Fruit fly (Drosophila melanogaster) whole organism, embryonic: ENCODE measurements around the gene RpS17.

Experiments
- ATbp ChIP-seq: fragments of 200-800 bp; sonication (Bioruptor generic); optimal IDR thresholded peaks from 2 replicates; lab custom pipeline; 2017; ENCODE audit warnings: missing biosample characterization, mild to moderate bottlenecking, missing genetic modification characterization, missing genetic modification reagents
- CG10321 ChIP-seq: fragments of 200-800 bp; sonication (Bioruptor generic); IDR thresholded peaks from 2 replicates; pipeline ENCODE4 v1.3.6; 2022; ENCODE audit warnings: missing biosample characterization, missing genetic modification characterization
- CG11247 ChIP-seq: fragments of 200-800 bp; sonication (Bioruptor generic); IDR thresholded peaks from 2 replicates; pipeline ENCODE4 v1.3.6; 2022; ENCODE audit warnings: missing biosample characterization, missing genetic modification characterization
- CG13424 ChIP-seq: fragments of 200-800 bp; sonication (Bioruptor generic); optimal IDR thresholded peaks from 2 replicates; lab custom pipeline; 2019; ENCODE audit warnings: missing biosample characterization, mild to moderate bottlenecking, missing genetic modification characterization, moderate library complexity
- CG13775 ChIP-seq: fragments of 200-800 bp; sonication (Bioruptor generic); optimal IDR thresholded peaks from 3 replicates; lab custom pipeline; 2017; ENCODE audit warnings: missing biosample characterization, mild to moderate bottlenecking, missing genetic modification characterization
- CG15073 ChIP-seq: fragments of 200-800 bp; sonication (Bioruptor generic); optimal IDR thresholded peaks from 2 replicates; lab custom pipeline; 2016; ENCODE audit warnings: missing biosample characterization, missing genetic modification characterization
- CG15479 ChIP-seq: fragments of 200-800 bp; sonication (Bioruptor generic); optimal IDR thresholded peaks from 3 replicates; lab custom pipeline; 2019; ENCODE audit warnings: missing biosample characterization, mild to moderate bottlenecking, missing genetic modification characterization, moderate library complexity
- CG15514 ChIP-seq: fragments of 200-800 bp; sonication (Bioruptor generic); optimal IDR thresholded peaks from 3 replicates; lab custom pipeline; 2017; ENCODE audit warnings: missing biosample characterization, missing genetic modification characterization, mild to moderate bottlenecking, moderate library complexity, missing genetic modification reagents
- CG17612 ChIP-seq: fragments of 200-800 bp; sonication (Bioruptor generic); IDR thresholded peaks from 2 replicates; pipeline ENCODE4 v1.3.6; 2022; ENCODE audit warnings: missing biosample characterization, missing genetic modification characterization
- CG17829 ChIP-seq: fragments of 200-800 bp; optimal IDR thresholded peaks from 2 replicates; lab custom pipeline; 2019; ENCODE audit warnings: missing biosample characterization, mild to moderate bottlenecking, missing genetic modification characterization, moderate library complexity
- CG18599 ChIP-seq: fragments of 200-800 bp; sonication (Bioruptor generic); optimal IDR thresholded peaks from 3 replicates; lab custom pipeline; 2017; ENCODE audit warnings: missing biosample characterization, missing genetic modification characterization, mild to moderate bottlenecking, moderate library complexity, missing genetic modification reagents
- CG34376 ChIP-seq: fragments of 200-800 bp; sonication (Bioruptor generic); optimal IDR thresholded peaks from 2 replicates; lab custom pipeline; 2018; ENCODE audit warnings: missing biosample characterization, mild to moderate bottlenecking, missing genetic modification characterization
- CG6175 ChIP-seq: fragments of 200-800 bp; sonication (Bioruptor generic); IDR thresholded peaks from 3 replicates; pipeline ENCODE4 v1.3.6; 2022; ENCODE audit warnings: missing biosample characterization, missing genetic modification characterization
- CG6854 ChIP-seq: fragments of 200-800 bp; sonication (Bioruptor generic); optimal IDR thresholded peaks from 3 replicates; lab custom pipeline; 2017; ENCODE audit warnings: missing biosample characterization, mild to moderate bottlenecking, missing genetic modification characterization
- CG7839 ChIP-seq: fragments of 200-800 bp; sonication (Bioruptor generic); optimal IDR thresholded peaks from 3 replicates; lab custom pipeline; 2018; ENCODE audit warnings: missing biosample characterization, mild to moderate bottlenecking, missing genetic modification characterization, moderate library complexity
- CG8290 ChIP-seq, 3 experiments: fragments of 200-800 bp; sonication (Bioruptor generic); optimal IDR thresholded peaks; 2 replicates each; lab custom pipeline; 2016 to 2019; ENCODE audit warnings: missing biosample characterization in 3 of 3, missing genetic modification characterization in 3 of 3, mild to moderate bottlenecking in 2 of 3, moderate library complexity in 1 of 3
- CG8924 ChIP-seq: fragments of 200-800 bp; optimal IDR thresholded peaks from 3 replicates; lab custom pipeline; 2019; ENCODE audit warnings: missing biosample characterization, mild to moderate bottlenecking, missing genetic modification characterization, moderate library complexity
- CG9215 ChIP-seq: fragments of 200-800 bp; sonication (Bioruptor generic); IDR thresholded peaks from 2 replicates; pipeline ENCODE4 v1.3.6; 2022; ENCODE audit warnings: missing biosample characterization, missing genetic modification characterization
- E2f2 ChIP-seq: fragments of 200-800 bp; sonication (Bioruptor generic); IDR thresholded peaks from 2 replicates; pipeline ENCODE4 v1.3.6; 2022; ENCODE audit warnings: missing biosample characterization, missing genetic modification characterization
- Fer2 ChIP-seq: fragments of 200-800 bp; sonication (Bioruptor generic); optimal IDR thresholded peaks from 2 replicates; lab custom pipeline; 2018; ENCODE audit warnings: missing biosample characterization, mild to moderate bottlenecking, missing genetic modification characterization, moderate library complexity
- Hmr ChIP-seq: fragments of 200-800 bp; sonication (Bioruptor generic); optimal IDR thresholded peaks from 3 replicates; lab custom pipeline; 2017; ENCODE audit warnings: mild to moderate bottlenecking, missing biosample characterization, missing genetic modification reagents, missing genetic modification characterization
- Hmx ChIP-seq: fragments of 200-800 bp; sonication (Bioruptor generic); optimal IDR thresholded peaks from 2 replicates; lab custom pipeline; 2016; ENCODE audit warnings: missing biosample characterization, missing genetic modification characterization
- MBD-R2 ChIP-seq: fragments of 200-800 bp; sonication (Bioruptor generic); IDR thresholded peaks from 2 replicates; pipeline ENCODE4 v1.3.6; 2022; ENCODE audit warnings: missing biosample characterization, missing genetic modification characterization
- Sox102F ChIP-seq: fragments of 200-800 bp; sonication (Bioruptor generic); optimal IDR thresholded peaks from 2 replicates; lab custom pipeline; 2018; ENCODE audit warnings: missing biosample characterization, mild to moderate bottlenecking, missing genetic modification characterization, moderate library complexity
- Vsx1 ChIP-seq: fragments of 200-800 bp; sonication (Bioruptor generic); optimal IDR thresholded peaks from 2 replicates; lab custom pipeline; 2017; ENCODE audit warnings: missing biosample characterization, mild to moderate bottlenecking, missing genetic modification characterization, missing genetic modification reagents
- bcd ChIP-seq: fragments of 200-800 bp; sonication (Bioruptor generic); optimal IDR thresholded peaks from 2 replicates; lab custom pipeline; 2017; ENCODE audit warnings: missing biosample characterization, mild to moderate bottlenecking, missing genetic modification characterization
- bigmax ChIP-seq: fragments of 200-800 bp; sonication (Bioruptor generic); optimal IDR thresholded peaks from 2 replicates; lab custom pipeline; 2018; ENCODE audit warnings: missing biosample characterization, mild to moderate bottlenecking, missing genetic modification characterization
- bowl ChIP-seq: fragments of 200-800 bp; sonication (Bioruptor generic); IDR thresholded peaks from 2 replicates; pipeline ENCODE4 v1.3.6; 2022; ENCODE audit warnings: missing biosample characterization, missing genetic modification characterization
- chif ChIP-seq, 2 experiments: fragments of 200-800 bp; sonication (Bioruptor generic); optimal IDR thresholded peaks; 3 replicates each; lab custom pipeline; 2016; ENCODE audit warnings: missing biosample characterization in 2 of 2, missing genetic modification characterization in 2 of 2
- chinmo ChIP-seq: fragments of 200-800 bp; sonication (Bioruptor generic); IDR thresholded peaks from 4 replicates; pipeline ENCODE4 v1.3.6; 2022; ENCODE audit warnings: missing biosample characterization, missing genetic modification characterization; ENCODE audit not compliant: partially characterized antibody
- ci ChIP-seq: fragments of 200-800 bp; sonication (Bioruptor generic); IDR thresholded peaks from 3 replicates; pipeline ENCODE4 v1.3.6; 2022; ENCODE audit warnings: missing biosample characterization, missing genetic modification characterization
- crol ChIP-seq: fragments of 200-800 bp; sonication (Bioruptor generic); IDR thresholded peaks from 2 replicates; pipeline ENCODE4 v1.3.6; 2022; ENCODE audit warnings: missing biosample characterization, missing genetic modification characterization
- dimm ChIP-seq: fragments of 200-800 bp; sonication (Bioruptor generic); IDR thresholded peaks from 2 replicates; pipeline ENCODE4 v1.3.6; 2022; ENCODE audit warnings: missing biosample characterization, missing genetic modification characterization
- exex ChIP-seq: fragments of 200-800 bp; sonication (Bioruptor generic); optimal IDR thresholded peaks from 4 replicates; lab custom pipeline; 2018; ENCODE audit warnings: missing biosample characterization, mild to moderate bottlenecking, missing genetic modification characterization, moderate library complexity
- eyg ChIP-seq: fragments of 200-800 bp; sonication (Bioruptor generic); optimal IDR thresholded peaks from 3 replicates; lab custom pipeline; 2016; ENCODE audit warnings: missing biosample characterization, missing genetic modification characterization
- grau ChIP-seq: fragments of 200-800 bp; optimal IDR thresholded peaks from 3 replicates; lab custom pipeline; 2019; ENCODE audit warnings: missing biosample characterization, mild to moderate bottlenecking, missing genetic modification characterization, moderate library complexity
- gsb-n ChIP-seq: fragments of 200-800 bp; sonication (Bioruptor generic); optimal IDR thresholded peaks from 3 replicates; lab custom pipeline; 2018; ENCODE audit warnings: missing biosample characterization, mild to moderate bottlenecking, missing genetic modification characterization
- hbn ChIP-seq: fragments of 200-800 bp; sonication (Bioruptor generic); IDR thresholded peaks from 2 replicates; pipeline ENCODE4 v1.3.6; 2022; ENCODE audit warnings: missing biosample characterization, missing genetic modification characterization; ENCODE audit not compliant: partially characterized antibody
- jumu ChIP-seq: fragments of 200-800 bp; sonication (Bioruptor generic); optimal IDR thresholded peaks from 3 replicates; lab custom pipeline; 2016; ENCODE audit warnings: missing biosample characterization, missing genetic modification characterization
- mirr ChIP-seq: fragments of 200-800 bp; sonication (Bioruptor generic); optimal IDR thresholded peaks from 3 replicates; lab custom pipeline; 2018; ENCODE audit warnings: missing biosample characterization, mild to moderate bottlenecking, missing genetic modification characterization
- pita ChIP-seq: fragments of 200-800 bp; sonication (Bioruptor generic); optimal IDR thresholded peaks from 2 replicates; lab custom pipeline; 2017; ENCODE audit warnings: missing biosample characterization, mild to moderate bottlenecking, missing genetic modification characterization
- tin ChIP-seq: fragments of 200-800 bp; sonication (Bioruptor generic); optimal IDR thresholded peaks from 3 replicates; lab custom pipeline; 2016; ENCODE audit warnings: missing biosample characterization, missing genetic modification characterization
- toy ChIP-seq: fragments of 200-800 bp; sonication (Bioruptor generic); IDR thresholded peaks from 2 replicates; pipeline ENCODE4 v1.3.6; 2022; ENCODE audit warnings: missing biosample characterization, missing genetic modification characterization
- twi ChIP-seq: fragments of 200-800 bp; optimal IDR thresholded peaks from 2 replicates; lab custom pipeline; 2019; ENCODE audit warnings: missing biosample characterization, mild to moderate bottlenecking, missing genetic modification characterization, moderate library complexity
- usp ChIP-seq: fragments of >200 bp; optimal IDR thresholded peaks from 2 replicates; lab custom pipeline; 2017; ENCODE audit warnings: missing biosample characterization, missing genetic modification characterization
- vfl ChIP-seq: fragments of 200-800 bp; sonication (Bioruptor generic); optimal IDR thresholded peaks from 2 replicates; lab custom pipeline; 2016; ENCODE audit warnings: missing biosample characterization, missing genetic modification characterization
- vnd ChIP-seq: fragments of 200-800 bp; sonication (Bioruptor generic); IDR thresholded peaks from 3 replicates; pipeline ENCODE4 v1.3.6; 2022; ENCODE audit warnings: missing biosample characterization, missing genetic modification characterization; ENCODE audit not compliant: partially characterized antibody
- yki ChIP-seq: fragments of >200 bp; optimal IDR thresholded peaks from 3 replicates; lab custom pipeline; 2018

RpS17 gene

dm6 chr3L:9397156-9397555, 32.5 kb downstream of the RpS17 start (continued):
- TF ChIP-seq CG15514 (GFP tag; lab: Kevin White, UChicago) (peak; percentile 89), Fer2 (tag; lab: Kevin White, UChicago) (peak; percentile 59), chif (GFP tag; optimal IDR thresholded peaks at IDR 0.05; lab: Kevin White, UChicago) (peak in 1 of 2 experiments; percentile 1), bcd (GFP tag; lab: Kevin White, UChicago) (peak; percentile 65), jumu (GFP tag; lab: Kevin White, UChicago) (no peak), yki (lab: Kevin White, UChicago) (no peak), grau (peak; percentile 21), dimm (GFP tag; lab: Robert Waterston, UW) (no peak), mirr (GFP tag; lab: Kevin White, UChicago) (peak; percentile 92), pita (GFP tag; lab: Kevin White, UChicago) (no peak), gsb-n (tag; lab: Kevin White, UChicago) (peak; percentile 38), usp (GFP tag; lab: Kevin White, UChicago) (no peak), E2f2 (0 out of 2 replicates have a peak, but pooled peaks have one; percentile 5), Sox102F (GFP tag; lab: Kevin White, UChicago) (peak; percentile 1), Hmr (GFP tag; lab: Kevin White, UChicago) (peak; percentile 87), ci (peak; percentile 50; the same call in 2 of the 3 replicates), CG17829 (tag; lab: Kevin White, UChicago) (no peak), CG7839 (tag; lab: Kevin White, UChicago) (peak; percentile 3), MBD-R2 (GFP tag; lab: Robert Waterston, UW) (peak; percentile 51; the same call in 1 of the 2 replicates), twi (tag; lab: Kevin White, UChicago) (peak; percentile 42), vfl (GFP tag; lab: Kevin White, UChicago) (peak; percentile 19), CG13424 (tag; lab: Kevin White, UChicago) (peak; percentile 39), CG13775 (GFP tag; lab: Kevin White, UChicago) (peak; percentile 20), ATbp (peak; percentile 72), CG17612 (GFP tag; lab: Robert Waterston, UW) (no peak), tin (peak; percentile 24), CG15073 (no peak), CG18599 (GFP tag; lab: Kevin White, UChicago) (peak; percentile 96), CG11247 (GFP tag; lab: Robert Waterston, UW) (no peak), CG8924 (tag; lab: Kevin White, UChicago) (peak; percentile 25)

dm6 chr3L:9396704-9397103, 32.9 kb downstream of the RpS17 start:
- TF ChIP-seq vnd (GFP tag; lab: Robert Waterston, UW) (0 out of 3 replicates have a peak, but pooled peaks have one; percentile 10), chinmo (GFP tag; lab: Robert Waterston, UW) (peak; percentile 75; the same call in 1 of the 4 replicates), eyg (GFP tag; lab: Kevin White, UChicago) (no peak), CG8290 (GFP tag; optimal IDR thresholded peaks at IDR 0.05; lab: Kevin White, UChicago) (no peak), CG8290 (tag; optimal IDR thresholded peaks at IDR 0.05; lab: Kevin White, UChicago) (peak in 1 of 2 experiments; percentile 21), crol (peak; percentile 67)

dm6 chr3L:9396038-9396437, 33.6 kb downstream of the RpS17 start:
- TF ChIP-seq toy (GFP tag; lab: Robert Waterston, UW) (no peak), hbn (no peak), CG6175 (GFP tag; lab: Robert Waterston, UW) (no peak), Vsx1 (GFP tag; lab: Kevin White, UChicago) (peak; percentile 38), CG34376 (GFP tag; lab: Kevin White, UChicago) (peak; percentile 18), bigmax (GFP tag; lab: Kevin White, UChicago) (no peak), CG10321 (GFP tag; lab: Robert Waterston, UW) (no peak), CG15479 (GFP tag; lab: Kevin White, UChicago) (no peak), bowl (GFP tag; lab: Robert Waterston, UW) (no peak), exex (tag; lab: Kevin White, UChicago) (peak; percentile 82), Hmx (GFP tag; lab: Kevin White, UChicago) (no peak), CG6854 (GFP tag; lab: Kevin White, UChicago) (no peak), CG9215 (GFP tag; lab: Robert Waterston, UW) (no peak)
- TF ChIP-seq, all 482 proteins: peak for 3
